Worm (Caenorhabditis elegans) whole organism, early embryonic: ENCODE measurements around the gene faah-1.

Experiments used
- B0310.2 ChIP-seq: sonication (generic microtip); optimal IDR thresholded peaks from 2 replicates; lab custom pipeline; 2016; ENCODE audit warnings: mild to moderate bottlenecking, missing genetic modification characterization, missing compliant biosample characterization
- F13C5.2 ChIP-seq: sonication (generic microtip); optimal IDR thresholded peaks from 2 replicates; lab custom pipeline; 2017; ENCODE audit warnings: mild to moderate bottlenecking, missing genetic modification characterization, inconsistent platforms, missing compliant biosample characterization
- aly-1 ChIP-seq: sonication (generic microtip); optimal IDR thresholded peaks from 2 replicates; lab custom pipeline; 2016; ENCODE audit warnings: missing genetic modification characterization, missing compliant biosample characterization
- ama-1 ChIP-seq: fragments of 150-350 bp; optimal IDR thresholded peaks from 2 replicates; lab custom pipeline; 2014
- ceh-13 ChIP-seq: fragments of 200-800 bp; sonication (Bioruptor generic); optimal IDR thresholded peaks from 2 replicates; lab custom pipeline; 2018; ENCODE audit warnings: mild to moderate bottlenecking, missing genetic modification characterization, missing compliant biosample characterization
- ceh-36 ChIP-seq: sonication (generic microtip); optimal IDR thresholded peaks from 2 replicates; lab custom pipeline; 2016; ENCODE audit warnings: missing genetic modification characterization, inconsistent platforms, missing compliant biosample characterization
- ets-7 ChIP-seq: sonication (generic microtip); optimal IDR thresholded peaks from 2 replicates; lab custom pipeline; 2016; ENCODE audit warnings: missing genotype, missing genetic modification characterization, missing compliant biosample characterization
- flt-1 ChIP-seq: fragments of 200-800 bp; sonication (Bioruptor generic); IDR thresholded peaks from 2 replicates; pipeline ENCODE4 v1.3.6; 2022; ENCODE audit warnings: missing genetic modification characterization, missing compliant biosample characterization
- hmbx-1 ChIP-seq: sonication (generic microtip); optimal IDR thresholded peaks from 2 replicates; lab custom pipeline; 2016; ENCODE audit warnings: mild to moderate bottlenecking, missing genetic modification characterization, missing compliant biosample characterization
- hmg-4 ChIP-seq: fragments of 200-800 bp; sonication (Bioruptor generic); optimal IDR thresholded peaks from 2 replicates; lab custom pipeline; 2018; ENCODE audit warnings: mild to moderate bottlenecking, missing genetic modification characterization, missing compliant biosample characterization
- hnd-1 ChIP-seq: sonication (generic microtip); optimal IDR thresholded peaks from 2 replicates; lab custom pipeline; 2016; ENCODE audit warnings: missing genetic modification characterization, missing compliant biosample characterization
- pes-1 ChIP-seq: fragments of 200-800 bp; sonication (Bioruptor generic); IDR thresholded peaks from 2 replicates; pipeline ENCODE4 v1.3.6; 2022; ENCODE audit warnings: missing genetic modification reagents, missing genetic modification characterization, missing compliant biosample characterization
- scrt-1 ChIP-seq: fragments of 200-800 bp; sonication (Bioruptor generic); IDR thresholded peaks from 2 replicates; pipeline ENCODE4 v1.3.6; 2022; ENCODE audit warnings: missing genetic modification characterization, missing compliant biosample characterization
- sea-1 ChIP-seq: fragments of 200-800 bp; sonication (Bioruptor generic); conservative IDR thresholded peaks from 2 replicates; pipeline ENCODE4 v1.3.6; 2022; ENCODE audit warnings: missing genetic modification characterization, missing compliant biosample characterization
- tbx-11 ChIP-seq: fragments of 200-800 bp; sonication (Bioruptor generic); IDR thresholded peaks from 2 replicates; pipeline ENCODE4 v1.3.6; 2022; ENCODE audit warnings: missing genetic modification characterization, missing compliant biosample characterization
- tbx-37 ChIP-seq: fragments of 200-800 bp; sonication (Bioruptor generic); conservative IDR thresholded peaks from 2 replicates; pipeline ENCODE4 v1.3.6; 2022; ENCODE audit warnings: missing genetic modification reagents, missing genetic modification characterization, missing compliant biosample characterization
- tra-4 ChIP-seq: sonication (generic microtip); optimal IDR thresholded peaks from 2 replicates; lab custom pipeline; 2017; ENCODE audit warnings: missing genetic modification characterization, missing compliant biosample characterization

The faah-1 gene

DNA sequence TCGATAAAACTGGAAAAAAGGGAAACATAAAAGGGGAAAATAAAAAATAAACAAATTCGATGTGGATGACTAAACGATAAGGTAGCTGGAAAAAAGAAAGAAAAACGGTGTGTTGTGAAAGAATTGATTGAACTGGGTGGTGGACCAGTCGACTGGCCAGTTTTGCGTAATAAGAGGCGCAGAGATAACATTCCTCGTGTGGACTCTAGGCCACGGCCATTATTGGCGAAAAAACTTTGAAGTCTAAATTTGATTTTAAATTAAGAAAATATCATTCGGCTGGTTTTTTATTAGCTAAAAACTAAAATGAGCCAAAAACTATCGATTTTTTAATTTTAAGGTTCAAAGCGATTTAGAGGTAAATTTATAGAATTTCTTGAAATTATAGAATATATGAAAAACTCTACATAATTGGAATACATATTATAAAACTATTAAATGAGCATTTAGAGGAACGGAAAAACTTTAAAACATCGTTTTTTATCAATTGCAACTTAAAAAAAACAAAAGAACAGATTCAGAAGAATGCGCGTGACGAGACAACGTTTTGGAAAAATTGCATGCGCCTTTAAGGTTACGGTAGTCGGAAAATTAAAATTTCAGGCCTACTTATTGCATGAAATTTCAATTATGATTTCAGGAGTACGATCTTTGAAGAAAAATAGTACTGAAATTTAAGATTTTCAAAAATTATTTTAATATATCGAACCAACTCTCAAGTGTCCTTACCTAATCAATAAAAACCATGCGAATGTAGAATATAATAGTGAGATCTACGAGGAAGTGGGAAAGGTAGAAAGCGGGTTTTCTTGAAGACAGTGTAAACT is 46.3 kb downstream of the faah-1 start, which contains the start of gene hgrs-1:
Gene hgrs-1, minus strand, starts transcription at position 777 of the 827 bp plus-strand sequence.
- TF ChIP-seq F13C5.2 (tag; lab: Kevin White, UChicago) (no peak), hnd-1 (tag; lab: Kevin White, UChicago) (no peak), ceh-36 (no peak), hmbx-1 (tag; lab: Kevin White, UChicago) (no peak), ama-1 (no peak), sea-1 (no peak), flt-1 (no peak), tra-4 (no peak)

ce11 chrIV:8206314-8206713 is 47.1 kb downstream of the faah-1 start, which contains the start of gene svh-1:
TSS of gene svh-1 (plus strand) at chrIV:8206614.
- no peak for TF ChIP-seq tra-4
- TF ChIP-seq ets-7 (tag; lab: Kevin White, UChicago), result no peak
- no peak for TF ChIP-seq tbx-37
- no peak for TF ChIP-seq scrt-1
- TF ChIP-seq aly-1 (tag; lab: Kevin White, UChicago), result no peak
- no peak for TF ChIP-seq flt-1
- no peak for TF ChIP-seq ceh-36
- TF ChIP-seq ceh-13 (GFP tag; lab: Kevin White, UChicago), result no peak
- TF ChIP-seq B0310.2 (tag; lab: Kevin White, UChicago), result no peak
- TF ChIP-seq hmbx-1 (tag; lab: Kevin White, UChicago), result no peak
- TF ChIP-seq pes-1, result no peak
- no peak for TF ChIP-seq hmg-4 (GFP tag; lab: Kevin White, UChicago)
- TF ChIP-seq F13C5.2 (tag; lab: Kevin White, UChicago), result no peak
- TF ChIP-seq sea-1, result no peak
- no peak for TF ChIP-seq tbx-11 (GFP tag; lab: Robert Waterston, UW)
- TF ChIP-seq ama-1, result no peak
- TF ChIP-seq hnd-1 (tag; lab: Kevin White, UChicago), result no peak

ce11 chrIV:8208855-8209254 is 49.7 kb downstream of the faah-1 start:
- TF ChIP-seq flt-1 (no peak), hmbx-1 (tag; lab: Kevin White, UChicago) (no peak), tbx-37 (no peak), ama-1 (no peak), F13C5.2 (tag; lab: Kevin White, UChicago) (no peak), hnd-1 (tag; lab: Kevin White, UChicago) (no peak), scrt-1 (no peak), aly-1 (tag; lab: Kevin White, UChicago) (no peak), hmg-4 (GFP tag; lab: Kevin White, UChicago) (no peak), ceh-36 (no peak), tra-4 (no peak), sea-1 (no peak), tbx-11 (GFP tag; lab: Robert Waterston, UW) (no peak), ceh-13 (GFP tag; lab: Kevin White, UChicago) (no peak), B0310.2 (tag; lab: Kevin White, UChicago) (no peak), ets-7 (tag; lab: Kevin White, UChicago) (no peak), pes-1 (no peak)

ce11 chrIV:8210300-8210699 is 51.1 kb downstream of the faah-1 start, which contains the start of gene C07G1.6:
TSS of gene C07G1.6 (minus strand) at chrIV:8210400.
- TF ChIP-seq tra-4 (no peak), F13C5.2 (tag; lab: Kevin White, UChicago) (no peak), hmg-4 (GFP tag; lab: Kevin White, UChicago) (no peak), ama-1 (no peak), hmbx-1 (tag; lab: Kevin White, UChicago) (no peak), ceh-36 (no peak), tbx-11 (GFP tag; lab: Robert Waterston, UW) (no peak), ets-7 (tag; lab: Kevin White, UChicago) (no peak), pes-1 (no peak)
